Fruit fly (Drosophila melanogaster) whole organism, embryonic: Measurements from ENCODE around the gene CG8671.

Experiments used
- CG9215 ChIP-seq: fragments of 200-800 bp; sonication (Bioruptor generic); IDR thresholded peaks from 2 replicates; pipeline ENCODE4 v1.3.6; 2022; ENCODE audit warnings: missing biosample characterization, missing genetic modification characterization
- Hr39 ChIP-seq: fragments of >200 bp; optimal IDR thresholded peaks from 2 replicates; lab custom pipeline; 2017

- TF ChIP-seq Hr39 (lab: Kevin White, UChicago) (no peak), CG9215 (GFP tag; lab: Robert Waterston, UW) (no peak)
Observed at dm6 chr2L:21242369-21242768, 20.4 kb upstream of the CG8671 start.
